Worm (Caenorhabditis elegans): ENCODE data around the gene fbxa-202.

- TF ChIP-seq mcd-1 (GFP tag; IDR thresholded peaks at IDR 0.05) (no peak), nfya-1 (tag; optimal IDR thresholded peaks at IDR 0.05; ENCODE audit: borderline replicate concordance, insufficient read depth) (no peak), ama-1 (optimal IDR thresholded peaks at IDR 0.05) (no peak), ama-1 (GFP tag; optimal IDR thresholded peaks at IDR 0.05) (no peak)
Measured at ce11 chrV:6355975-6356441, 28.9 kb downstream of the fbxa-202 start, which contains the start of gene bcl-11.
